Fruit fly (Drosophila melanogaster) S2 (cell line): ENCODE data around the gene Pgant6.

Experiments
- CG8478 ChIP-seq: fragments of >200 bp; optimal IDR thresholded peaks from 2 replicates; lab custom pipeline; 2018
- CTCF ChIP-seq, 2 experiments: fragments of >200 bp; optimal IDR thresholded peaks; 2 replicates each; lab custom pipeline; 2018

Pgant6 gene

DNA sequence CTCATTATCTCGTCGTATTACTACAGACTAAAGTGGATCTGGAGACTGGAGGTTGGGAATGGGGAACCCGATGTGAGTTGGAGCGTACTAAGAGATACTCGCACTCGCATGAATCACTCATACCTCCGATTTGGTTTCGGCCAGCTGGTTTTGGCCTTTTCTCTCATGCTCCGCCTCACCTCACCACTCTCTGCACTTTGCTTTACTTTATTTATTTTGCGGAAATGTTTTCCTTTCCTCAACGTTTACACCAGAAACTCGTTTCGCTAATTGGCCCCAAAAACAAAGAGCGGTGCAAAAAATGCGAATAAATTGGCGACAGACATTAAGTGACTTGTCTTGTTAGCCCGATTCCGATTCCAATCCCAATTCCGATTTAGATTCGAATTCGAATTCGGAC is 25.3 kb downstream of the Pgant6 start:
- TF ChIP-seq CG8478 (lab: Kevin White, UChicago) = no peak
- TF ChIP-seq CTCF (optimal IDR thresholded peaks at IDR 0.05; lab: Kevin White, UChicago) = no peak

DNA sequence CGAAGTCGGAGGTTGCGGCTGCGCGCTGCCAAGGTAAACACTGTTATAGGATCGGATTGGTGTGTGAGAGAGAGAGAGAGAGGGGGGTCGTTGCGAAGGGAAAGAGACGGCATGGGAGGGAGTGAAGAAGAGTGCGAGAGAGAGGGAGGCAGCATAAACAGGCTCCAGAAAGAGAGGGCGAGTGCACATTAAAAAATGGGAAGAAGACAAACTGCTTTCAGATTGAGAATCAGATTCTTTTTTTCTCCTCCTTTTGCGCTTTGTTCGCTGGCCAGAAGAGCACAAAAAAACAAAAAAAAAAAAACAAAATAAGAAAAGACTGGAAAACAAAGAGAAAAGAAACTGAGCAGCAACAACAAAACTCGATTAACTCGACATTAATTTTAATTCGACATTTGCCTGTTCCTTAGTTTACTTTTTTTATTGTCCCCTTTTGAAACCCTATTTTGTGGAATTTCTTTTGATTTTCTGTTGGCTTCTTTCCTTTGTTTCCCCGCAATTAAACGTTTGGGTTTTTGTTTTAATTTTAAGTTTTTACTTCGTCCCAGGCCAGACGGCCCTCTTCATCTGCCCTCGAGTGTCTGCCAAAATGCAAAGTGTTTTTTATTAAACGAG is 26.3 kb downstream of the Pgant6 start:
- TF ChIP-seq CG8478 (lab: Kevin White, UChicago) (no peak), CTCF (optimal IDR thresholded peaks at IDR 0.05; lab: Kevin White, UChicago) (no peak)

DNA sequence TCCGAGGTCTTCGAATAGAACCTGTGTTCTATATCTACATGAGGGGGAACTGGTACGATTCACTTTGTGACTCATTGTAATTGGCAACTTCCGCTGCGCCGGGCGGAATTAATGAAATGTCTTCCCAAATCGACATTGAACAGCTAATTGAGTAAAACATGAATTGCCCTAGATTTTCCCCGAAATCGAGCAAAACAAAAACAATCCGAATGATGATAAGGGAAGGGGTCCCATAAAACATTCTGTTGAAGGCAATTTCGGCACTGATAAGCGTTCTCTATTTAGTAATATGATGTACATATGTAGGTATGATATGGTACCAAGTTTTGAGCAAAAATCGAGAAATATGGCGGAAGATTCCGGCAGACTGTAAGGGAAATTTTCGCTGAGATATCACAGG is 27.7 kb downstream of the Pgant6 start:
- TF ChIP-seq CG8478 (lab: Kevin White, UChicago) = no peak
- TF ChIP-seq CTCF (optimal IDR thresholded peaks at IDR 0.05; lab: Kevin White, UChicago) = no peak

DNA sequence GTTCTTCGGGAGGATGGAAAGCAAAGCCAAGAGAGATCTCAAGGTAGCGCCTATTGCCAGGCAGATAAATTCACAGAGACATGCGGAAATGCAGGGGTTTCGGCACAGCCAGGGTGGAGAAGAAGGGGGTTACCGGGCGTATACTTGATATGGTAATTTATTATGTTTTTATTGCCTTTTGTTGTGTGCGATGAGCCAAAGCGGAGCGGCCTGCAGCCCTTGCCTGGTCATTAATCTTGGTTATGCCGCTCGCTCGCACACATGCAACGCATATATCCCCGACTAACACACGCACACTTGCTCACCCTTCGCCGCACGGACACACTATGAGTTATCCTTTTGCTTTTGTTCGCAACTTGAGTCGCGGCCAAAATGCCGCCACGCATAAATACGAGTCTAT is 34.6 kb downstream of the Pgant6 start:
- TF ChIP-seq CG8478 (lab: Kevin White, UChicago) (no peak), CTCF (optimal IDR thresholded peaks at IDR 0.05; lab: Kevin White, UChicago) (no peak)

DNA sequence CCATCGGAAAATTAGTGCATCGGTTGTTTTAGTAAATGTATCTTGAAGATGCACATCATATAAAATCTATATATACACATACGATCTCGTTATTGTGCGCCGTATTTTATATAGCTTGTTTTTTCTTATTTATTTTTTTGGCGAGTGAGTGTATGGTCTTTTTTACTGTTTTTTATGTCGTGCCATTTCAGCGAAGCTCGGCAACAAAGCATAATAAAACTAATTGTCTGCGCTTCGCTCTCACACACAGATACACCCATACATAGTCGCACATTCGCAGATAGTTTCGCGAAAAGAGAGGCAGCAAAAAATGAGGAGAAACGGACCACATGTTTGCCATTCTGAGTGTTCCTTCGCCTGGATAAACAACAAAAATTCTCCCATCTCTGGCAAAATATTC is 35.8 kb downstream of the Pgant6 start:
- TF ChIP-seq CTCF (optimal IDR thresholded peaks at IDR 0.05; lab: Kevin White, UChicago) = no peak

DNA sequence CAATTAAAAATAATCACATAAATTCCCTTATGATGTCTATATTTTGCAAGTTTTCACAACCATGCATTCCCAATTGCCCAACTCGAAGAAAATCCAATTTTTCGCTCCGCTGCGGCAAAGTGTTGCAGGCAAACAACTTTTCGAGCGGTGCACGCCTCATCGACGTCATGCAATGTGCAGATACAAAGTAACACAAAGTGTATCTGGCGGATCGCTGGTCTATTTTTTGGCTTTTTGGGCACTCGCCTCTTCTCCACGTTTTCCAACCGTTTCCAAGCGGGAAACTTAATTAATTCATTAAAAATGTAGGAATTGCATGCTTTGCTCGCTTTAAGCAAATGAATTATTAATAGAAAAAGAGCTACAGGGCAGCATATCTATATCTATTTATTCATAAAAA is 36.7 kb downstream of the Pgant6 start:
- TF ChIP-seq CG8478 (lab: Kevin White, UChicago) (no peak), CTCF (optimal IDR thresholded peaks at IDR 0.05; lab: Kevin White, UChicago) (no peak)

DNA sequence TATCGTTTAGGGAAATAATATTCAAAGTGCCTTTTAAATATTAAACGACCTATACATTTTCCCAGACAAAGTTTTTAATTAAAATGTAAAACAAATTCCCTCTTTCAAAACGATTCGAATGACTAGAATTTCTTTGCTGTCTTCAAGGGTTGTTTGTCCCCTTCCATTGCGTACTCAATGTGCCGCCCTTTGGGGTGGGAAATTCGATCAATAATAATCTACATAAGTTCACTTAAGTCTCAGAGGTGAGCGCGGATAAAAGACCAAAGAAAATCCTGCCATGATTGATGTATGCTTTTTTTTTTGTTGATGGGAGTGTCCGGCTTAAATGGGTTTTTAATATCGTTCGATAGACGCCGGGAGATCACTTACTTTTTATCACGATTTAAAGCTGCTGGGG is 37.6 kb downstream of the Pgant6 start:
- TF ChIP-seq CG8478 (lab: Kevin White, UChicago) (no peak), CTCF (optimal IDR thresholded peaks at IDR 0.05; lab: Kevin White, UChicago) (no peak)

DNA sequence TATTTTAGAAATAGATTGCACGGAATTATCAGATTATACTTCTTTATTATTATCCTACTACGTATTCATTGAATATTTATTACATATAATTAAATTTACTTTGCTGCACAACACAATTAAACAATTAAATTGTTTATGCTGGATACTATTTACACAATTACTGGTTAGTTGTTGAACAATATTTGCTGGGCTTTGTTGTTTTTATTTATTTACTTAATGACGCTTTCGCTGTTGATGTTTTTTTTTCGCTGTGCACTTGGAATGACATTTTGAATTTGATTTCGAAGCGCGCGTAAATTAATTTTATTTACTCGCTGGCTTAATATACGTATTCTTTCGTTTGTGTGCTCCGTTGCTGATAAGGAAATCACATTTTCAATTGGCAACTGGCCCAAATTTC is 38.2 kb downstream of the Pgant6 start:
- TF ChIP-seq CTCF (optimal IDR thresholded peaks at IDR 0.05; lab: Kevin White, UChicago) (no peak), CG8478 (lab: Kevin White, UChicago) (no peak)

DNA sequence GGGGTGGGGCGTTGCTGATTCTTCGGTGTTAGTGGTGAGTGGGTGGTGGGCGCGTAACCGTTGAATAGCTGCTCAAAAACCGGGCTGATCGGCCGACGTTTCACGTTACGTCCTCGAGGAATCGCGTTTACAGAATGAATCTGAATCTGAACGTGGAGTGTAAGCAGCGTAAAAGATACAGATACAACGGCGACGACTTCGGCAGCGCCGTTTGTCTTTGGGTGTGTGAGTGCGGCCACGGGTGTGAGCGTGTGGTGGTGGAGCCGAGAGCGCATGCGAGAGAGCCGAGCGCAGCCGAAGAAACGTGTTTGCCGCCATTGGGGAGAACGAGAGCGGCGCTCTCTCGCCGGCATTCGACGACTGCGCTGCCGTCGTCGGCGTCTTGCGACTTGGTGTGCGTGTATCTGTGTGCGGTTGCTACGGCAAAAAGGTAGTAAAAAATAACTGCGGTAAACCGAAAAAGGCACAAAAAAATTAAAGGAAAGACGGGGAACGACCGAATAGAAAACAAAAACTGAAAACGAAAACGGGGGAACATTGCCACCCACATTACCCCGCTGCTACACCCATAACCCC is 39.0 kb downstream of the Pgant6 start:
- TF ChIP-seq CG8478 (lab: Kevin White, UChicago) (no peak), CTCF (optimal IDR thresholded peaks at IDR 0.05; lab: Kevin White, UChicago) (no peak)

DNA sequence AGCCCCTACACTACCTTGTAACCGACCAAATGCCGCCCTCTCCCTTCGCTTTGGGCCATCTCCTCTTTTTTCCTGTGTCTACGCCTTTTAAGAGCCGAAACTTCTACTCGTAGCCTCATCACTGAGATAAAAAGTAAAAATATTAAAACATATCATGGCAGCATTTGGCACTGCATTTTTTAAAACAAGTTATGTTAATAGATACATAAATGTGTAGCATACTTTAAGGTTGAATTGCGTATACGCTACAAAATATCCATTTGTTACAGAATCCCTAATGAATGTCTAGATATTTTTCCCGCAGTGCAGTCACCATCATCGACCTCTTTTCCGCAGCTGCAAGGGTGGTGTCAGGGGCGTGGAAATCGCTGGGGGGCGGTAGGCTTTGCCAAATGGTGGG is 40.9 kb downstream of the Pgant6 start:
- TF ChIP-seq CTCF (optimal IDR thresholded peaks at IDR 0.05; lab: Kevin White, UChicago) (no peak), CG8478 (lab: Kevin White, UChicago) (no peak)

DNA sequence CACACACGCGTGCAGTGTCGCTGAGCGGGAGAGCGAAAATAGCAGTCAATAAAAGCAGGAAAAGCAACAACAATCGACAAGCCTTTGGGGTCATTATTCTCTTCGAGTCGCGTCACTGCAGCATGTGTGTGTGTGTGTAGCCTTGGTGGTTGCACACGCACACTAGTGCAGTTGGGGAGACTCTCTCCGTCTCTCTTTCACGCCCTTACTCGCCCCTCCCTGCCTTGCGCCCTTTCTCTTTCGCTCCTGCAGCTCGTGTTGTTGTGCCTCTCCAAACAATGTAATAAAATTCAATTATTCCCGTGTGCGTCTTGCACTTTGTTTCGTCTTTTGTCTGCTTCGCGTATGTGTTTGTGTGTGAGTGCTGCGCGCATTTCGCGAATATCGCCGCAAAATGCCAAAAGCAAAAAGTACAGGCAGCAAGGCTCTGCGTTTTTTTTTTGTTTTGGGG is 41.5 kb downstream of the Pgant6 start:
- TF ChIP-seq CG8478 (lab: Kevin White, UChicago) = no peak
- no peak for TF ChIP-seq CTCF (optimal IDR thresholded peaks at IDR 0.05; lab: Kevin White, UChicago)

DNA sequence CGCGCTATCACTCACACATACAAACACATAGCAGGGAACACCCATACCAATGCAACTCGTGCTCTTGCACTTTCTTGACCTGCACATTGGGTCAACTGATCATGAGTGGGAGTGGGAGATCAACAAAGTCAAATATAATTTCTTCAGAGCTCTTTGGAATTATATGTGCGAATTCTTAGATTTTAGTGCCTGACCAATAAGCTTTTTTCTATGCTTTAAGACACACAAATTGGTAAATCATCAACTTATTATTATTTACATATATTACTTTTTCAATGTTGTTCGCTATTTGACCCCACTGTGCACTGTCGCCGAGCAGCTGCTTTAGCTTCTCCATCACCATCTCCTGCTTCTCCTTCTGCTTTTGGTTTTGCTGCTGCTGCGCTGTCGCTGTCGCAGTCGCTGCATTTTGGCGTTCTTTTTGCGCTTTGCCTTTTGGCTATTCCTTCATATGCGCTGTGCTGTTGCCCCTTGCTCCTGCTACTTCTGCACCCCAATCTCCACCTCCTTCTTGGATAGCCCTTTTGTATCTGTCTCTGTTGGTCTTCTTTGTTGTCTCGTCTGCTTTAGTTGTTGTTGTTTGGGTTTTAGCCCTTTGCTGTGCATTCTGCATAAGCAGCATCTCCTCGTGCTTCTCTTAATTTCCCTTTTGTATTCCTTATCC is 42.1 kb downstream of the Pgant6 start:
- TF ChIP-seq CTCF (optimal IDR thresholded peaks at IDR 0.05; lab: Kevin White, UChicago) = no peak
- no peak for TF ChIP-seq CG8478 (lab: Kevin White, UChicago)

DNA sequence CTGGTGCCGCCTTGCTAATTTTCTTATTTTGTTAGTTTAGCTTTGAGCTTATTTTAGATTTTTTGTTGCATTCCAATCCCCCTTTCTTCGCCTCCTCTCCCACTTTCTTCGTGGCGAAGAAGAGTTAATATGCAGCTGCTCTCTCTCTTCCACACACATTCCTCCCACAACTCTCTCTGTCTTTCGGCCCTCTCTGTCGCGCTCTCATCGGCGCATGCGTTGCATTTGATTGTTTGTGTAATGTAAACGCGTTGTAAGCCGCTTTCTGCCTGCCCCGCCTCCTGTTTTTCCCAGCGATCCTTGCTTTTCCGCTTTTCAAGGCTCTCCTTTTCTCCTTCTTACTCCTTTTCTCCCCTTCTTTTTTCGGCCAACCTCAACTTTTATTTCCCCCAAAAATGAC is 42.7 kb downstream of the Pgant6 start:
- TF ChIP-seq CTCF (optimal IDR thresholded peaks at IDR 0.05; lab: Kevin White, UChicago) (no peak), CG8478 (lab: Kevin White, UChicago) (no peak)

DNA sequence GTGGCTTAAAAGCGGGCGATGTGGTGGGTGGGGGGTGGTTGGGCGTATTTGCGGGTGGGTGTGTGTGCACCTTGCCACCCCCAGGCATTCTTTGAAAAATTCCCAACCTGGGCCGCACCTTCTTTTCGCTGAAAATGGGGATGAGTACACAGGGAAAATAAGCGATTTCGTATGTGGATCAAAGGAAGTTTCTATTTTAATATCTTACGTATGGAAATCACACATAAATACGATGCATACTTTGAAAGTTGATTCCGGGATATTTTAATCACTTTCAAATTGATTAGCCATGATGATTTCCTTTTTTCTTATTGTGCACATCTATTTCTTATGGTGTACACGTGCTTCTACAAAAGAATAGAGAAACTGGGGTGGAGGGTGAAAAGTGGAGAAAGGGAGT is 43.3 kb downstream of the Pgant6 start:
- TF ChIP-seq CTCF (optimal IDR thresholded peaks at IDR 0.05; lab: Kevin White, UChicago) (no peak), CG8478 (lab: Kevin White, UChicago) (no peak)

DNA sequence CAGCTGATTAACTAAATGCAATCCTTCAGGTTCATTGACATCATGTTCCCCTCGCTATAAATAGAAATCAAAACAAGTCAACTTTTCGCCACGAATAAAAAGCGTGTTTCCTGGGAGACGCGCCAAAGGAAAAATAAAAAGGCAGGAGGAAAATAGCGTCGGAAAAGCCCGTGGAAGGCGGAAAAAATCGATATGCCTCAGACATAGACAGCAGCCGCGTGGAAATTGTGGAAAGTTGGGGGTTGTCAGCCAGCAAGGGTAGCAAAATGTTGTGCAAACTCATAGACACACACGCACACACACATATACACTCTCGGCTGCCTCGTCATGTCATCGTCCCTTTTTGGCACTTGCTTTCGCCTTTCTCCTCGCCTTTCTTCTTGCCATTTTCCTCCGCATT is 46.1 kb downstream of the Pgant6 start:
- TF ChIP-seq CG8478 (lab: Kevin White, UChicago) (no peak), CTCF (optimal IDR thresholded peaks at IDR 0.05; lab: Kevin White, UChicago) (no peak)
